Worm (Caenorhabditis elegans) whole organism, early embryonic: ENCODE data around the gene dct-18.

Source experiments
- B0310.2 ChIP-seq: sonication (generic microtip); optimal IDR thresholded peaks from 2 replicates; lab custom pipeline; 2016; ENCODE audit warnings: mild to moderate bottlenecking, missing genetic modification characterization, missing compliant biosample characterization
- F13C5.2 ChIP-seq: sonication (generic microtip); optimal IDR thresholded peaks from 2 replicates; lab custom pipeline; 2017; ENCODE audit warnings: mild to moderate bottlenecking, missing genetic modification characterization, inconsistent platforms, missing compliant biosample characterization
- aly-1 ChIP-seq: sonication (generic microtip); optimal IDR thresholded peaks from 2 replicates; lab custom pipeline; 2016; ENCODE audit warnings: missing genetic modification characterization, missing compliant biosample characterization
- ama-1 ChIP-seq: fragments of 150-350 bp; optimal IDR thresholded peaks from 2 replicates; lab custom pipeline; 2014
- ceh-13 ChIP-seq: fragments of 200-800 bp; sonication (Bioruptor generic); optimal IDR thresholded peaks from 2 replicates; lab custom pipeline; 2018; ENCODE audit warnings: mild to moderate bottlenecking, missing genetic modification characterization, missing compliant biosample characterization
- ets-7 ChIP-seq: sonication (generic microtip); optimal IDR thresholded peaks from 2 replicates; lab custom pipeline; 2016; ENCODE audit warnings: missing genotype, missing genetic modification characterization, missing compliant biosample characterization
- flt-1 ChIP-seq: fragments of 200-800 bp; sonication (Bioruptor generic); IDR thresholded peaks from 2 replicates; pipeline ENCODE4 v1.3.6; 2022; ENCODE audit warnings: missing genetic modification characterization, missing compliant biosample characterization
- hmbx-1 ChIP-seq: sonication (generic microtip); optimal IDR thresholded peaks from 2 replicates; lab custom pipeline; 2016; ENCODE audit warnings: mild to moderate bottlenecking, missing genetic modification characterization, missing compliant biosample characterization
- hnd-1 ChIP-seq: sonication (generic microtip); optimal IDR thresholded peaks from 2 replicates; lab custom pipeline; 2016; ENCODE audit warnings: missing genetic modification characterization, missing compliant biosample characterization
- pes-1 ChIP-seq: fragments of 200-800 bp; sonication (Bioruptor generic); IDR thresholded peaks from 2 replicates; pipeline ENCODE4 v1.3.6; 2022; ENCODE audit warnings: missing genetic modification reagents, missing genetic modification characterization, missing compliant biosample characterization
- tbx-11 ChIP-seq: fragments of 200-800 bp; sonication (Bioruptor generic); IDR thresholded peaks from 2 replicates; pipeline ENCODE4 v1.3.6; 2022; ENCODE audit warnings: missing genetic modification characterization, missing compliant biosample characterization

- TF ChIP-seq ceh-13 (GFP tag; lab: Kevin White, UChicago) (no peak), ets-7 (no peak), hmbx-1 (tag; lab: Kevin White, UChicago) (no peak), hnd-1 (tag; lab: Kevin White, UChicago) (no peak), pes-1 (no peak), B0310.2 (tag; lab: Kevin White, UChicago) (no peak), aly-1 (tag; lab: Kevin White, UChicago) (no peak), ama-1 (lab: Kevin White, UChicago) (no peak), F13C5.2 (tag; lab: Kevin White, UChicago) (no peak), tbx-11 (GFP tag; lab: Robert Waterston, UW) (no peak), flt-1 (GFP tag; lab: Robert Waterston, UW) (no peak)
Observed at ce11 chrII:12921478-12921877, 10.2 kb upstream of the dct-18 start.
